Worm (Caenorhabditis elegans) whole organism, early embryonic: ENCODE results near the gene F49C12.7.

Source experiments
- ceh-13 ChIP-seq: fragments of 200-800 bp; sonication (Bioruptor generic); optimal IDR thresholded peaks from 2 replicates; lab custom pipeline; 2018; ENCODE audit warnings: mild to moderate bottlenecking, missing genetic modification characterization, missing compliant biosample characterization
- ceh-36 ChIP-seq: sonication (generic microtip); optimal IDR thresholded peaks from 2 replicates; lab custom pipeline; 2016; ENCODE audit warnings: missing genetic modification characterization, inconsistent platforms, missing compliant biosample characterization
- flt-1 ChIP-seq: fragments of 200-800 bp; sonication (Bioruptor generic); IDR thresholded peaks from 2 replicates; pipeline ENCODE4 v1.3.6; 2022; ENCODE audit warnings: missing genetic modification characterization, missing compliant biosample characterization
- hmg-4 ChIP-seq: fragments of 200-800 bp; sonication (Bioruptor generic); optimal IDR thresholded peaks from 2 replicates; lab custom pipeline; 2018; ENCODE audit warnings: mild to moderate bottlenecking, missing genetic modification characterization, missing compliant biosample characterization
- hnd-1 ChIP-seq: sonication (generic microtip); optimal IDR thresholded peaks from 2 replicates; lab custom pipeline; 2016; ENCODE audit warnings: missing genetic modification characterization, missing compliant biosample characterization
- pes-1 ChIP-seq: fragments of 200-800 bp; sonication (Bioruptor generic); IDR thresholded peaks from 2 replicates; pipeline ENCODE4 v1.3.6; 2022; ENCODE audit warnings: missing genetic modification reagents, missing genetic modification characterization, missing compliant biosample characterization
- sea-1 ChIP-seq: fragments of 200-800 bp; sonication (Bioruptor generic); conservative IDR thresholded peaks from 2 replicates; pipeline ENCODE4 v1.3.6; 2022; ENCODE audit warnings: missing genetic modification characterization, missing compliant biosample characterization

- no peak for TF ChIP-seq flt-1 (GFP tag; lab: Robert Waterston, UW)
- TF ChIP-seq hmg-4 (GFP tag; lab: Kevin White, UChicago) = no peak
- TF ChIP-seq ceh-36 (tag; lab: Kevin White, UChicago) = no peak
- no peak for TF ChIP-seq pes-1 (GFP tag; lab: Robert Waterston, UW)
- no peak for TF ChIP-seq ceh-13
- TF ChIP-seq hnd-1 (tag; lab: Kevin White, UChicago) = no peak
- TF ChIP-seq sea-1 (GFP tag; lab: Robert Waterston, UW) = no peak
Measured at ce11 chrIV:9330755-9331154, 18.0 kb upstream of the F49C12.7 start, which contains the start of gene nspg-7.1.
